Fruit fly (Drosophila melanogaster): ENCODE results near the gene CG8927.

CG8927 gene

DNA sequence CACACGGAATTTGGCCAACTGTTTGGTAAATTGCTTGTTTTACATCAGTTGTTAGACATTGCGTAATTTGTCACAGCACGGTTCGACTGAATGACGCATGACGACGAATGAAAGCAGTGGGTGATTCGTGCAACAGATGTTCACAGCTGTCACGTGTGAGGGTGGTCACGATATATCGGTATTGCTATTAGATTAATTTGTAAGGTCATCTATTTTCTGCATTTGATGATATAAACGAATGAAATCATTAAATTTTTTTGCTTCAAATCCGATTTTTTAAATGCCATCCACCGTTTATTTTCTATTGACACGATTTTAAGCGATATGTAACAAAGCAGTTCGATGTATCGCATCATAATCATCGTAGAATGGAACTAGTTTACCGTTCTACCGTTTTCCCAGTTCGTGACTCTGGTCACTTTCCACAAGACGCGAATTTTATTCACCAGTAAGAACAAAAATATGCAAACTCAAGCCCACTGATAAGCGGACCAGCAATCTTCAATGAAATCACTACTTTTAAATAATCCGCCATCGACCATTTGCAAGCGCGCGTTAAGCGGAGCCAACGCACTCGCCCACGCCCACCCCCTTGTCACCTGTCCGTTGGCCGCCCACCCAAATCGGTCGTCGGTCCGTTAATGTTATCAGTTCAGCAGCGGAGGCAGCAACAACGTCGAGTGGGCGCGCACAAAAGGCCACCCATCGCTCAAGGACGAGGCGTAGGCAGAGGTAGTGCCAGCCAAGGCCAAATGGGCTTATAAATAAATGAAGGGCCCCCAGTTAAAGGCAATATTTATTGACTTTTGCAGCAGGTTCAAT, 34.0 kb upstream of the CG8927 start, which contains the start of the genes Mic26-27 and CG5916 (continued):
- TF ChIP-seq Ravus (GFP tag; IDR thresholded peaks at IDR 0.05) (no peak), sens-2 (GFP tag; IDR thresholded peaks at IDR 0.05) (0 out of 2 replicates have a peak, but pooled peaks have one; percentile 14), bbx (GFP tag; IDR thresholded peaks at IDR 0.05; ENCODE audit: partially characterized antibody) (peak; percentile 96), crc (GFP tag; optimal IDR thresholded peaks at IDR 0.05) (peak; percentile 18), ro (GFP tag; IDR thresholded peaks at IDR 0.05) (0 out of 2 replicates have a peak, but pooled peaks have one; percentile 53), CkIIα-i1 (GFP tag; IDR thresholded peaks at IDR 0.05) (no peak), Asciz (GFP tag; optimal IDR thresholded peaks at IDR 0.05) (no peak), ewg (GFP tag; optimal IDR thresholded peaks at IDR 0.05) (peak; percentile 79), run (tag; optimal IDR thresholded peaks at IDR 0.05) (no peak), CG8290 (GFP tag; optimal IDR thresholded peaks at IDR 0.05) (peak; percentile 88), CG8290 (tag; optimal IDR thresholded peaks at IDR 0.05) (peak; percentile 38 to 74), CG13775 (GFP tag; optimal IDR thresholded peaks at IDR 0.05) (peak; percentile 97), klu (GFP tag; IDR thresholded peaks at IDR 0.05) (peak; percentile 88), Chrac-16 (GFP tag; optimal IDR thresholded peaks at IDR 0.05) (peak; percentile 58), CG16779 (GFP tag; IDR thresholded peaks at IDR 0.05) (peak; percentile 56; the same call in 1 of the 2 replicates), Trl (optimal IDR thresholded peaks at IDR 0.05) (peak in 1 of 2 experiments; percentile 0), Trl (GFP tag; optimal IDR thresholded peaks at IDR 0.05) (peak; percentile 85), CG32532 (GFP tag; IDR thresholded peaks at IDR 0.05) (peak; percentile 67), CG7839 (tag; optimal IDR thresholded peaks at IDR 0.05) (peak; percentile 58), Dip3 (GFP tag; optimal IDR thresholded peaks at IDR 0.05) (peak; percentile 79), HHEX (GFP tag; optimal IDR thresholded peaks at IDR 0.05) (no peak), CG4404 (GFP tag; IDR thresholded peaks at IDR 0.05) (peak; percentile 93), Sry-β (GFP tag; optimal IDR thresholded peaks at IDR 0.05) (no peak), exex (tag; optimal IDR thresholded peaks at IDR 0.05) (peak; percentile 23), ems (GFP tag; optimal IDR thresholded peaks at IDR 0.05) (peak; percentile 56), CG6683 (GFP tag; optimal IDR thresholded peaks at IDR 0.05) (no peak), CG2120 (GFP tag; optimal IDR thresholded peaks at IDR 0.05) (peak; percentile 89), bowl (GFP tag; IDR thresholded peaks at IDR 0.05) (0 out of 2 replicates have a peak, but pooled peaks have one; percentile 25), Hr78 (GFP tag; optimal IDR thresholded peaks at IDR 0.05) (no peak), NFAT (GFP tag; IDR thresholded peaks at IDR 0.05) (peak; percentile 82), CG1647 (GFP tag; optimal IDR thresholded peaks at IDR 0.05) (peak; percentile 84), danr (GFP tag; IDR thresholded peaks at IDR 0.05) (peak; percentile 55; the same call in 1 of the 2 replicates), CG7745 (tag; optimal IDR thresholded peaks at IDR 0.05) (no peak), NC2β (GFP tag; optimal IDR thresholded peaks at IDR 0.05) (peak; percentile 85), Doc3 (GFP tag; IDR thresholded peaks at IDR 0.05; ENCODE audit: partially characterized antibody) (peak; percentile 100), pum (GFP tag; optimal IDR thresholded peaks at IDR 0.05) (peak; percentile 78), Sin3A (optimal IDR thresholded peaks at IDR 0.05) (peak; percentile 99), gce (GFP tag; IDR thresholded peaks at IDR 0.05) (0 out of 3 replicates have a peak, but pooled peaks have one; percentile 20), nau (GFP tag; optimal IDR thresholded peaks at IDR 0.05) (no peak), Gsc (GFP tag; IDR thresholded peaks at IDR 0.05) (peak; percentile 69), CG12299 (tag; optimal IDR thresholded peaks at IDR 0.05) (no peak), Ptx1 (GFP tag; IDR thresholded peaks at IDR 0.05) (peak; percentile 90), ERR (GFP tag; optimal IDR thresholded peaks at IDR 0.05) (peak; percentile 39), z (GFP tag; IDR thresholded peaks at IDR 0.05) (no peak), rib (GFP tag; IDR thresholded peaks at IDR 0.05) (no peak), knrl (GFP tag; IDR thresholded peaks at IDR 0.05; ENCODE audit: partially characterized antibody) (peak; percentile 100), fu2 (GFP tag; optimal IDR thresholded peaks at IDR 0.05) (peak; percentile 90), ash1 (GFP tag; optimal IDR thresholded peaks at IDR 0.05) (no peak), Oli (tag; optimal IDR thresholded peaks at IDR 0.05) (peak; percentile 36), CG30431 (GFP tag; optimal IDR thresholded peaks at IDR 0.05) (peak; percentile 60)
